Worm (Caenorhabditis elegans) whole organism, mixed stage, embryonic: ENCODE measurements around the gene Y57G11B.8.

Experiments used
- M03D4.4 ChIP-seq: sonication (generic microtip); optimal IDR thresholded peaks from 2 replicates; lab custom pipeline; 2017; ENCODE audit warnings: mild to moderate bottlenecking, missing genetic modification characterization, missing compliant biosample characterization
- bed-3 ChIP-seq: fragments of 200-800 bp; sonication (Bioruptor generic); optimal IDR thresholded peaks from 3 replicates; lab custom pipeline; 2018; ENCODE audit warnings: mild to moderate bottlenecking, missing genetic modification characterization, moderate library complexity, missing compliant biosample characterization
- blmp-1 ChIP-seq: fragments of 150-350 bp; optimal IDR thresholded peaks from 2 replicates; lab custom pipeline; 2014; ENCODE audit warnings: missing biosample characterization, missing genetic modification characterization
- ceh-39 ChIP-seq: fragments of 150-350 bp; optimal IDR thresholded peaks from 2 replicates; lab custom pipeline; 2014; ENCODE audit warnings: missing biosample characterization, missing genetic modification characterization
- ceh-43 ChIP-seq: fragments of 200-800 bp; sonication (Bioruptor generic); optimal IDR thresholded peaks from 2 replicates; lab custom pipeline; 2018; ENCODE audit warnings: mild to moderate bottlenecking, missing genetic modification characterization, moderate library complexity, missing compliant biosample characterization
- ceh-83 ChIP-seq: fragments of 200-800 bp; sonication (Bioruptor generic); optimal IDR thresholded peaks from 2 replicates; lab custom pipeline; 2018; ENCODE audit warnings: mild to moderate bottlenecking, missing genetic modification characterization, missing compliant biosample characterization
- ces-1 ChIP-seq: fragments of 150-350 bp; optimal IDR thresholded peaks from 2 replicates; lab custom pipeline; 2014; ENCODE audit warnings: missing biosample characterization, missing genetic modification reagents, missing genetic modification characterization
- cnd-1 ChIP-seq: fragments of 200-800 bp; sonication (Bioruptor generic); optimal IDR thresholded peaks from 2 replicates; lab custom pipeline; 2018; ENCODE audit warnings: mild to moderate bottlenecking, missing genetic modification characterization, missing compliant biosample characterization
- drap-1 ChIP-seq: fragments of 200-800 bp; sonication (Bioruptor generic); optimal IDR thresholded peaks from 3 replicates; lab custom pipeline; 2018; ENCODE audit warnings: mild to moderate bottlenecking, missing genetic modification characterization, missing compliant biosample characterization
- elt-1 ChIP-seq: sonication (generic microtip); optimal IDR thresholded peaks from 2 replicates; lab custom pipeline; 2017; ENCODE audit warnings: missing genetic modification characterization, mild to moderate bottlenecking, missing compliant biosample characterization, antibody characterized with exemption, moderate library complexity, borderline replicate concordance; ENCODE audit not compliant: insufficient read depth
- elt-3 ChIP-seq: fragments of 150-350 bp; optimal IDR thresholded peaks from 2 replicates; lab custom pipeline; 2014; ENCODE audit warnings: missing biosample characterization, missing genetic modification characterization
- flh-1 ChIP-seq: fragments of 200-800 bp; sonication (Bioruptor generic); optimal IDR thresholded peaks from 2 replicates; lab custom pipeline; 2018; ENCODE audit warnings: mild to moderate bottlenecking, missing genetic modification characterization, moderate library complexity, missing compliant biosample characterization
- ham-2 ChIP-seq: fragments of 200-800 bp; sonication (Bioruptor generic); optimal IDR thresholded peaks from 2 replicates; lab custom pipeline; 2018; ENCODE audit warnings: mild to moderate bottlenecking, missing genetic modification characterization, missing compliant biosample characterization
- hlh-1 ChIP-seq: fragments of 150-350 bp; optimal IDR thresholded peaks from 2 replicates; lab custom pipeline; 2014; ENCODE audit warnings: missing biosample characterization, missing genetic modification reagents, missing genetic modification characterization
- lin-13 ChIP-seq: fragments of 150-350 bp; optimal IDR thresholded peaks from 2 replicates; lab custom pipeline; 2014; ENCODE audit warnings: missing biosample characterization, missing genetic modification characterization
- lin-32 ChIP-seq: fragments of 200-800 bp; sonication (Bioruptor generic); optimal IDR thresholded peaks from 2 replicates; lab custom pipeline; 2018; ENCODE audit warnings: mild to moderate bottlenecking, missing genetic modification characterization, missing compliant biosample characterization
- lsy-2 ChIP-seq: fragments of 150-350 bp; optimal IDR thresholded peaks from 2 replicates; lab custom pipeline; 2014; ENCODE audit warnings: missing biosample characterization, missing genetic modification characterization
- mab-5 ChIP-seq: fragments of 150-350 bp; optimal IDR thresholded peaks from 2 replicates; lab custom pipeline; 2014; ENCODE audit warnings: missing biosample characterization, missing genetic modification characterization
- mep-1 ChIP-seq: fragments of 150-350 bp; optimal IDR thresholded peaks from 2 replicates; lab custom pipeline; 2017; ENCODE audit warnings: missing biosample characterization, missing genetic modification reagents, missing genetic modification characterization, inconsistent platforms
- mls-2 ChIP-seq: sonication (generic microtip); optimal IDR thresholded peaks from 2 replicates; lab custom pipeline; 2016; ENCODE audit warnings: mild to moderate bottlenecking, missing genetic modification characterization, moderate library complexity, missing compliant biosample characterization
- nhr-12 ChIP-seq: fragments of 150-350 bp; optimal IDR thresholded peaks from 2 replicates; lab custom pipeline; 2014; ENCODE audit warnings: missing biosample characterization, missing genetic modification characterization
- nhr-2 ChIP-seq: fragments of 150-350 bp; optimal IDR thresholded peaks from 2 replicates; lab custom pipeline; 2014; ENCODE audit warnings: missing biosample characterization, missing genetic modification characterization
- nhr-237 ChIP-seq: fragments of 150-350 bp; optimal IDR thresholded peaks from 2 replicates; lab custom pipeline; 2014; ENCODE audit warnings: missing biosample characterization, missing genetic modification characterization
- nhr-28 ChIP-seq: fragments of 150-350 bp; optimal IDR thresholded peaks from 2 replicates; lab custom pipeline; 2014; ENCODE audit warnings: missing biosample characterization, missing genetic modification characterization
- nhr-76 ChIP-seq: sonication (generic microtip); optimal IDR thresholded peaks from 2 replicates; lab custom pipeline; 2017; ENCODE audit warnings: missing biosample characterization, missing genetic modification characterization
- pha-4 ChIP-seq: fragments of 150-350 bp; optimal IDR thresholded peaks from 2 replicates; lab custom pipeline; 2018; ENCODE audit warnings: missing biosample characterization, missing genetic modification reagents, missing genetic modification characterization
- sem-2 ChIP-seq: fragments of 200-800 bp; sonication (Bioruptor generic); optimal IDR thresholded peaks from 2 replicates; lab custom pipeline; 2018; ENCODE audit warnings: mild to moderate bottlenecking, missing genetic modification characterization, missing compliant biosample characterization
- snpc-4 ChIP-seq: fragments of 150-350 bp; optimal IDR thresholded peaks from 2 replicates; lab custom pipeline; 2014; ENCODE audit warnings: missing biosample characterization, missing genetic modification characterization
- sptf-1 ChIP-seq: sonication (generic microtip); optimal IDR thresholded peaks from 2 replicates; lab custom pipeline; 2017; ENCODE audit warnings: mild to moderate bottlenecking, missing genetic modification characterization, moderate library complexity, missing compliant biosample characterization
- tbx-8 ChIP-seq: fragments of 200-800 bp; sonication (Bioruptor generic); optimal IDR thresholded peaks from 2 replicates; lab custom pipeline; 2018; ENCODE audit warnings: mild to moderate bottlenecking, missing genetic modification characterization, moderate library complexity, missing compliant biosample characterization
- unc-120 ChIP-seq: sonication (generic microtip); optimal IDR thresholded peaks from 2 replicates; lab custom pipeline; 2017; ENCODE audit warnings: missing genetic modification characterization, missing compliant biosample characterization; ENCODE audit not compliant: poor library complexity, severe bottlenecking
- unc-39 ChIP-seq: fragments of 150-350 bp; optimal IDR thresholded peaks from 2 replicates; lab custom pipeline; 2014; ENCODE audit warnings: missing biosample characterization, missing genetic modification characterization
- unc-62 ChIP-seq: fragments of 150-350 bp; optimal IDR thresholded peaks from 2 replicates; lab custom pipeline; 2014; ENCODE audit warnings: missing biosample characterization, missing genetic modification reagents, missing genetic modification characterization
- zip-8 ChIP-seq: fragments of 150-350 bp; optimal IDR thresholded peaks from 2 replicates; lab custom pipeline; 2014; ENCODE audit warnings: missing biosample characterization, missing genetic modification characterization
- ztf-11 ChIP-seq: fragments of 150-350 bp; optimal IDR thresholded peaks from 2 replicates; lab custom pipeline; 2014; ENCODE audit warnings: missing biosample characterization, missing genetic modification characterization

Y57G11B.8 gene

ce11 chrIV:14576471-14576870, 2.0 kb downstream of the Y57G11B.8 start:
- TF ChIP-seq mls-2 = no peak
- no peak for TF ChIP-seq unc-120
- TF ChIP-seq mep-1 (tag; lab: Kevin White, UChicago) = no peak
- no peak for TF ChIP-seq zip-8
- TF ChIP-seq bed-3 (GFP tag; lab: Kevin White, UChicago) = peak; percentile 22
- no peak for TF ChIP-seq nhr-28
- TF ChIP-seq sptf-1 (tag; lab: Kevin White, UChicago) = no peak
- TF ChIP-seq snpc-4 (tag; lab: Kevin White, UChicago) = no peak
- TF ChIP-seq blmp-1 = no peak
- TF ChIP-seq ceh-43 (GFP tag; lab: Kevin White, UChicago) = no peak
- no peak for TF ChIP-seq nhr-2 (tag; lab: Kevin White, UChicago)
- TF ChIP-seq sem-2 = no peak
- TF ChIP-seq cnd-1 (tag; lab: Kevin White, UChicago) = peak; percentile 71
- TF ChIP-seq pha-4 (tag; lab: Kevin White, UChicago) = no peak
- no peak for TF ChIP-seq nhr-76 (tag; lab: Kevin White, UChicago)
- TF ChIP-seq ceh-83 (GFP tag; lab: Kevin White, UChicago) = peak; percentile 81
- no peak for TF ChIP-seq lin-13
- no peak for TF ChIP-seq drap-1 (GFP tag; lab: Kevin White, UChicago)
- no peak for TF ChIP-seq hlh-1 (tag; lab: Kevin White, UChicago)
- no peak for TF ChIP-seq nhr-12
- peak; percentile 16 for TF ChIP-seq flh-1 (GFP tag; lab: Kevin White, UChicago)
- TF ChIP-seq lsy-2 (tag; lab: Kevin White, UChicago) = no peak
- TF ChIP-seq ces-1 = no peak
- no peak for TF ChIP-seq tbx-8 (GFP tag; lab: Kevin White, UChicago)
- no peak for TF ChIP-seq lin-32 (GFP tag; lab: Kevin White, UChicago)
- TF ChIP-seq mab-5 (tag; lab: Kevin White, UChicago) = no peak
- no peak for TF ChIP-seq ceh-39 (tag; lab: Kevin White, UChicago)
- TF ChIP-seq unc-39 = no peak
- TF ChIP-seq M03D4.4 (tag; lab: Kevin White, UChicago) = peak; percentile 63
- TF ChIP-seq ham-2 (GFP tag; lab: Kevin White, UChicago) = peak; percentile 71
- no peak for TF ChIP-seq elt-3 (tag; lab: Kevin White, UChicago)
- no peak for TF ChIP-seq ztf-11 (tag; lab: Kevin White, UChicago)
- no peak for TF ChIP-seq elt-1
- TF ChIP-seq unc-62 (GFP tag; lab: Kevin White, UChicago) = no peak
- no peak for TF ChIP-seq nhr-237 (tag; lab: Kevin White, UChicago)
- TF ChIP-seq, all 35 proteins: peak for 6

- TF ChIP-seq unc-62 (GFP tag; lab: Kevin White, UChicago) (no peak), mls-2 (no peak), nhr-28 (no peak), lsy-2 (tag; lab: Kevin White, UChicago) (no peak), blmp-1 (no peak), pha-4 (tag; lab: Kevin White, UChicago) (no peak), cnd-1 (tag; lab: Kevin White, UChicago) (no peak), elt-3 (tag; lab: Kevin White, UChicago) (no peak), lin-32 (GFP tag; lab: Kevin White, UChicago) (no peak), zip-8 (no peak), sptf-1 (tag; lab: Kevin White, UChicago) (no peak)
Measured at ce11 chrIV:14574282-14574869, 4.1 kb downstream of the Y57G11B.8 start, which contains the start of the genes Y57G11B.3 and Y57G11B.5. TSS of gene Y57G11B.3 (minus strand) at chrIV:14574382. TSS of gene Y57G11B.5 (plus strand) at chrIV:14574819.

- TF ChIP-seq bed-3 (GFP tag; lab: Kevin White, UChicago) (no peak), zip-8 (no peak), ceh-43 (GFP tag; lab: Kevin White, UChicago) (no peak)
Measured at ce11 chrIV:14573068-14573467, 5.4 kb downstream of the Y57G11B.8 start.

ce11 chrIV:14572607-14573006, 5.9 kb downstream of the Y57G11B.8 start, which contains the start of gene glb-34:
TSS of gene glb-34 (minus strand) at chrIV:14572707.
- TF ChIP-seq mep-1 (tag; lab: Kevin White, UChicago) = no peak
- TF ChIP-seq sem-2 = no peak
- TF ChIP-seq tbx-8 (GFP tag; lab: Kevin White, UChicago) = no peak
- no peak for TF ChIP-seq lin-32 (GFP tag; lab: Kevin White, UChicago)
- no peak for TF ChIP-seq mab-5 (tag; lab: Kevin White, UChicago)
- no peak for TF ChIP-seq bed-3 (GFP tag; lab: Kevin White, UChicago)
- no peak for TF ChIP-seq unc-39
- TF ChIP-seq unc-120 = no peak
- TF ChIP-seq lsy-2 (tag; lab: Kevin White, UChicago) = no peak
- no peak for TF ChIP-seq cnd-1 (tag; lab: Kevin White, UChicago)
- TF ChIP-seq snpc-4 (tag; lab: Kevin White, UChicago) = no peak
- TF ChIP-seq ztf-11 (tag; lab: Kevin White, UChicago) = no peak
- no peak for TF ChIP-seq nhr-237 (tag; lab: Kevin White, UChicago)
- no peak for TF ChIP-seq blmp-1
- TF ChIP-seq flh-1 (GFP tag; lab: Kevin White, UChicago) = no peak
- no peak for TF ChIP-seq nhr-2 (tag; lab: Kevin White, UChicago)
